Worm (Caenorhabditis elegans): ENCODE results near the gene gldi-2.

The gldi-2 gene

ce11 chrII:6750929-6751328 is 32.3 kb upstream of the gldi-2 start, which contains the start of gene F41G3.20:
Gene F41G3.20 (minus strand): TSS chrII:6751029.
- TF ChIP-seq unc-55 (GFP tag; optimal IDR thresholded peaks at IDR 0.05) (no peak), lin-39 (tag; optimal IDR thresholded peaks at IDR 0.05) (no peak), Y55F3AM.14 (GFP tag; optimal IDR thresholded peaks at IDR 0.05) (no peak), lin-11 (tag; optimal IDR thresholded peaks at IDR 0.05) (no peak), elt-3 (tag; optimal IDR thresholded peaks at IDR 0.05) (no peak), ztf-11 (tag; optimal IDR thresholded peaks at IDR 0.05) (no peak), mab-5 (tag; optimal IDR thresholded peaks at IDR 0.05) (no peak)

ce11 chrII:6752027-6752426 is 31.2 kb upstream of the gldi-2 start, which contains the start of gene F41G3.19:
Gene F41G3.19 (minus strand): TSS chrII:6752127.
- no peak for TF ChIP-seq sma-3 (GFP tag; optimal IDR thresholded peaks at IDR 0.05)
- TF ChIP-seq unc-62 (GFP tag; optimal IDR thresholded peaks at IDR 0.05) = no peak
- no peak for TF ChIP-seq unc-39 (tag; optimal IDR thresholded peaks at IDR 0.05)
- TF ChIP-seq nhr-23 (tag; optimal IDR thresholded peaks at IDR 0.05) = no peak
- no peak for TF ChIP-seq unc-55 (GFP tag; optimal IDR thresholded peaks at IDR 0.05)
- no peak for TF ChIP-seq fos-1 (tag; optimal IDR thresholded peaks at IDR 0.05)

- TF ChIP-seq crh-2 (tag; optimal IDR thresholded peaks at IDR 0.05) (no peak), gmeb-1 (tag; optimal IDR thresholded peaks at IDR 0.05) (no peak), mab-5 (tag; optimal IDR thresholded peaks at IDR 0.05) (no peak)
These were observed 30.4 kb upstream of the gldi-2 start, which contains the start of gene F41G3.21 for ce11 chrII:6752850-6753249. Gene F41G3.21 (minus strand): TSS chrII:6752950.

- no peak for TF ChIP-seq elt-3 (tag; optimal IDR thresholded peaks at IDR 0.05)
- no peak for TF ChIP-seq sma-3 (GFP tag; optimal IDR thresholded peaks at IDR 0.05)
- TF ChIP-seq nhr-237 (tag; optimal IDR thresholded peaks at IDR 0.05) = no peak
- no peak for TF ChIP-seq lin-13 (GFP tag; optimal IDR thresholded peaks at IDR 0.05)
- TF ChIP-seq ztf-1 (GFP tag; conservative IDR thresholded peaks at IDR 0.05) = no peak
- no peak for TF ChIP-seq lin-39 (tag; optimal IDR thresholded peaks at IDR 0.05)
- no peak for TF ChIP-seq blmp-1 (tag; optimal IDR thresholded peaks at IDR 0.05; ENCODE audit: insufficient read depth)
- TF ChIP-seq alr-1 (tag; optimal IDR thresholded peaks at IDR 0.05) = no peak
- TF ChIP-seq ceh-82 (tag; optimal IDR thresholded peaks at IDR 0.05) = no peak
These were observed 28.5 kb upstream of the gldi-2 start, which contains the start of the genes srx-95 and fis-1 for ce11 chrII:6754671-6755224. Gene srx-95 (minus strand): TSS chrII:6754771. Gene fis-1 (plus strand): TSS chrII:6755174.

ce11 chrII:6756232-6756631 is 27.0 kb upstream of the gldi-2 start, which contains the start of gene F41G3.3:
Gene F41G3.3 (plus strand): TSS chrII:6756532.
- no peak for TF ChIP-seq gmeb-1 (tag; optimal IDR thresholded peaks at IDR 0.05)
- no peak for TF ChIP-seq snpc-4 (tag; optimal IDR thresholded peaks at IDR 0.05)
- no peak for TF ChIP-seq blmp-1 (tag; optimal IDR thresholded peaks at IDR 0.05; ENCODE audit: insufficient read depth)
- TF ChIP-seq mbf-1 (tag; optimal IDR thresholded peaks at IDR 0.05) = no peak
- TF ChIP-seq sem-4 (tag; optimal IDR thresholded peaks at IDR 0.05) = no peak
- no peak for TF ChIP-seq ztf-1 (GFP tag; conservative IDR thresholded peaks at IDR 0.05)
- no peak for TF ChIP-seq lin-39 (tag; optimal IDR thresholded peaks at IDR 0.05)
- TF ChIP-seq alr-1 (tag; optimal IDR thresholded peaks at IDR 0.05) = no peak
- TF ChIP-seq Y55F3AM.14 (GFP tag; optimal IDR thresholded peaks at IDR 0.05) = no peak
- no peak for TF ChIP-seq crh-2 (tag; optimal IDR thresholded peaks at IDR 0.05)
- no peak for TF ChIP-seq unc-55 (GFP tag; optimal IDR thresholded peaks at IDR 0.05)
- no peak for TF ChIP-seq egl-27 (tag; optimal IDR thresholded peaks at IDR 0.05)
- TF ChIP-seq mab-5 (tag; optimal IDR thresholded peaks at IDR 0.05) = no peak
- TF ChIP-seq elt-1 (tag; optimal IDR thresholded peaks at IDR 0.05) = no peak
- TF ChIP-seq nhr-23 (tag; optimal IDR thresholded peaks at IDR 0.05) = no peak
- no peak for TF ChIP-seq ztf-11 (tag; optimal IDR thresholded peaks at IDR 0.05)

ce11 chrII:6764734-6765133 is 18.5 kb upstream of the gldi-2 start, which contains the start of gene nlp-50:
Gene nlp-50 (plus strand): TSS chrII:6765034.
- TF ChIP-seq gmeb-1 (tag; optimal IDR thresholded peaks at IDR 0.05) = no peak
- TF ChIP-seq nhr-25 (tag; optimal IDR thresholded peaks at IDR 0.05) = no peak
- no peak for TF ChIP-seq sem-4 (tag; optimal IDR thresholded peaks at IDR 0.05)
- no peak for TF ChIP-seq elt-3 (tag; optimal IDR thresholded peaks at IDR 0.05)
- TF ChIP-seq lin-39 (tag; optimal IDR thresholded peaks at IDR 0.05) = no peak
- TF ChIP-seq nhr-237 (tag; optimal IDR thresholded peaks at IDR 0.05) = no peak
- no peak for TF ChIP-seq ztf-1 (GFP tag; conservative IDR thresholded peaks at IDR 0.05)
- no peak for TF ChIP-seq alr-1 (tag; optimal IDR thresholded peaks at IDR 0.05)
- no peak for TF ChIP-seq nhr-77 (tag; optimal IDR thresholded peaks at IDR 0.05)
- TF ChIP-seq mbf-1 (tag; optimal IDR thresholded peaks at IDR 0.05) = no peak
- TF ChIP-seq R02D3.7 (tag; optimal IDR thresholded peaks at IDR 0.05) = no peak
- no peak for TF ChIP-seq unc-62 (GFP tag; optimal IDR thresholded peaks at IDR 0.05)
- TF ChIP-seq sma-3 (GFP tag; optimal IDR thresholded peaks at IDR 0.05) = no peak
- TF ChIP-seq egl-27 (tag; optimal IDR thresholded peaks at IDR 0.05) = no peak
- TF ChIP-seq sma-9 (GFP tag; optimal IDR thresholded peaks at IDR 0.05) = no peak
- no peak for TF ChIP-seq sma-9 (tag; optimal IDR thresholded peaks at IDR 0.05)
- TF ChIP-seq dmd-4 (tag; optimal IDR thresholded peaks at IDR 0.05) = no peak
- TF ChIP-seq unc-39 (tag; optimal IDR thresholded peaks at IDR 0.05) = no peak
